Worm (Caenorhabditis elegans): ENCODE measurements around the gene Y116F11B.13.

The Y116F11B.13 gene

ce11 chrV:19895250-19895649, 12.2 kb downstream of the Y116F11B.13 start, which contains the start of gene gly-4:
gly-4 (minus strand) TSS chrV:19895350.
- TF ChIP-seq ets-5 (GFP tag; IDR thresholded peaks at IDR 0.05) (no peak), vab-15 (tag; optimal IDR thresholded peaks at IDR 0.05) (no peak), nhr-71 (tag; optimal IDR thresholded peaks at IDR 0.05) (no peak), nhr-47 (tag; optimal IDR thresholded peaks at IDR 0.05) (no peak), sup-37 (GFP tag; optimal IDR thresholded peaks at IDR 0.05) (no peak), ztf-4 (tag; optimal IDR thresholded peaks at IDR 0.05) (no peak), unc-98 (GFP tag; IDR thresholded peaks at IDR 0.05) (no peak), hlh-4 (tag; optimal IDR thresholded peaks at IDR 0.05) (no peak), unc-130 (tag; optimal IDR thresholded peaks at IDR 0.05) (no peak), ceh-8 (GFP tag; optimal IDR thresholded peaks at IDR 0.05) (no peak), ztf-11 (tag; optimal IDR thresholded peaks at IDR 0.05) (no peak), elt-3 (tag; optimal IDR thresholded peaks at IDR 0.05) (no peak), nhr-19 (GFP tag; conservative IDR thresholded peaks at IDR 0.05) (no peak), tbx-2 (tag; optimal IDR thresholded peaks at IDR 0.05) (no peak), snu-23 (GFP tag; optimal IDR thresholded peaks at IDR 0.05) (no peak)

- TF ChIP-seq snpc-4 (tag; optimal IDR thresholded peaks at IDR 0.05) (peak; percentile 53), aly-2 (tag; optimal IDR thresholded peaks at IDR 0.05) (no peak), fos-1 (tag; optimal IDR thresholded peaks at IDR 0.05) (peak; percentile 49), nhr-19 (GFP tag; conservative IDR thresholded peaks at IDR 0.05) (peak; percentile 50), mab-9 (GFP tag; IDR thresholded peaks at IDR 0.05) (no peak), mdl-1 (tag; optimal IDR thresholded peaks at IDR 0.05) (peak in 1 of 2 experiments; percentile 47), ceh-90 (tag; optimal IDR thresholded peaks at IDR 0.05) (no peak), swsn-7 (tag; optimal IDR thresholded peaks at IDR 0.05) (peak; percentile 50), dsc-1 (tag; optimal IDR thresholded peaks at IDR 0.05) (peak; percentile 81), nhr-71 (tag; optimal IDR thresholded peaks at IDR 0.05) (peak; percentile 85), lin-35 (GFP tag; optimal IDR thresholded peaks at IDR 0.05) (peak; percentile 13 to 30), ceh-82 (tag; optimal IDR thresholded peaks at IDR 0.05) (peak in 2 of 3 experiments; percentile 24 to 43), sup-37 (GFP tag; optimal IDR thresholded peaks at IDR 0.05) (no peak), hpl-2 (GFP tag; optimal IDR thresholded peaks at IDR 0.05) (no peak), lsy-2 (tag; optimal IDR thresholded peaks at IDR 0.05) (peak; percentile 69 to 75), xbp-1 (tag; optimal IDR thresholded peaks at IDR 0.05) (peak; percentile 35), ceh-8 (GFP tag; optimal IDR thresholded peaks at IDR 0.05) (no peak), F16B12.6 (tag; optimal IDR thresholded peaks at IDR 0.05) (peak; percentile 24), lin-13 (GFP tag; optimal IDR thresholded peaks at IDR 0.05) (peak; percentile 53), mep-1 (tag; optimal IDR thresholded peaks at IDR 0.05) (peak; percentile 48), zip-4 (GFP tag; optimal IDR thresholded peaks at IDR 0.05) (no peak), hlh-4 (tag; optimal IDR thresholded peaks at IDR 0.05) (no peak), rnt-1 (tag; optimal IDR thresholded peaks at IDR 0.05) (peak; percentile 86), fkh-10 (GFP tag; optimal IDR thresholded peaks at IDR 0.05) (peak; percentile 25), nhr-20 (tag; optimal IDR thresholded peaks at IDR 0.05) (peak; percentile 20), lin-14 (GFP tag; optimal IDR thresholded peaks at IDR 0.05) (peak; percentile 92), fkh-4 (tag; optimal IDR thresholded peaks at IDR 0.05; ENCODE audit: borderline replicate concordance) (peak; percentile 43), unc-30 (tag; optimal IDR thresholded peaks at IDR 0.05) (no peak), snu-23 (GFP tag; optimal IDR thresholded peaks at IDR 0.05) (peak; percentile 65), jun-1 (tag; optimal IDR thresholded peaks at IDR 0.05) (no peak), nhr-11 (tag; optimal IDR thresholded peaks at IDR 0.05) (peak; percentile 29), efl-1 (optimal IDR thresholded peaks at IDR 0.05) (peak; percentile 40 to 50), efl-1 (GFP tag; optimal IDR thresholded peaks at IDR 0.05 in 1 of 2) (peak; percentile 34 to 86), nhr-84 (tag; optimal IDR thresholded peaks at IDR 0.05) (no peak), irx-1 (tag; optimal IDR thresholded peaks at IDR 0.05) (peak; percentile 8), ztf-11 (tag; optimal IDR thresholded peaks at IDR 0.05) (no peak), nhr-237 (tag; optimal IDR thresholded peaks at IDR 0.05) (no peak), dpl-1 (GFP tag; optimal IDR thresholded peaks at IDR 0.05) (peak in 1 of 3 experiments; percentile 33), egl-27 (tag; optimal IDR thresholded peaks at IDR 0.05) (peak in 1 of 2 experiments; percentile 29), elt-2 (tag; optimal IDR thresholded peaks at IDR 0.05) (no peak), tbx-2 (tag; optimal IDR thresholded peaks at IDR 0.05) (peak; percentile 29), sox-4 (tag; optimal IDR thresholded peaks at IDR 0.05) (no peak)
Measured at ce11 chrV:19897557-19897956, 14.5 kb downstream of the Y116F11B.13 start.

All from whole organism, L1 larva.